Fruit fly (Drosophila melanogaster) whole organism, adult: Measurements from ENCODE around the gene Pyroxd1.
A peak's percentile ranks its signal among the peaks of the same experiment; 100 is the strongest.

Experiments used
- CG11617 ChIP-seq: fragments of 200-800 bp; sonication (Bioruptor generic); optimal IDR thresholded peaks from 2 replicates; lab custom pipeline; 2017; ENCODE audit warnings: mild to moderate bottlenecking, missing biosample characterization, missing genetic modification reagents, missing genetic modification characterization
- CG12768 ChIP-seq: fragments of 200-800 bp; sonication (Bioruptor generic); optimal IDR thresholded peaks from 2 replicates; lab custom pipeline; 2017; ENCODE audit warnings: missing biosample characterization, missing genetic modification characterization, mild to moderate bottlenecking, moderate library complexity, missing genetic modification reagents
- CG14711 ChIP-seq: fragments of 200-800 bp; sonication (Bioruptor generic); optimal IDR thresholded peaks from 2 replicates; lab custom pipeline; 2018; ENCODE audit warnings: missing biosample characterization, mild to moderate bottlenecking, missing genetic modification characterization, moderate library complexity
- CG1620 ChIP-seq: fragments of 200-800 bp; sonication (Bioruptor generic); optimal IDR thresholded peaks from 2 replicates; lab custom pipeline; 2016; ENCODE audit warnings: missing biosample characterization, missing genetic modification characterization
- CG33017 ChIP-seq: fragments of 200-800 bp; sonication (Bioruptor generic); optimal IDR thresholded peaks from 2 replicates; lab custom pipeline; 2018; ENCODE audit warnings: missing biosample characterization, mild to moderate bottlenecking, missing genetic modification characterization, moderate library complexity
- CG5204 ChIP-seq: fragments of 200-800 bp; sonication (Bioruptor generic); optimal IDR thresholded peaks from 2 replicates; lab custom pipeline; 2016; ENCODE audit warnings: missing biosample characterization, missing genetic modification characterization
- CG7045 ChIP-seq: fragments of 200-800 bp; sonication (Bioruptor generic); optimal IDR thresholded peaks from 2 replicates; lab custom pipeline; 2017; ENCODE audit warnings: missing biosample characterization, mild to moderate bottlenecking, missing genetic modification characterization
- CG7101 ChIP-seq: fragments of 200-800 bp; sonication (Bioruptor generic); optimal IDR thresholded peaks from 2 replicates; lab custom pipeline; 2018; ENCODE audit warnings: missing biosample characterization, mild to moderate bottlenecking, missing genetic modification characterization, moderate library complexity
- Clk ChIP-seq: fragments of 200-800 bp; sonication (Bioruptor generic); optimal IDR thresholded peaks from 2 replicates; lab custom pipeline; 2017; ENCODE audit warnings: missing biosample characterization, missing genetic modification characterization
- Crg-1 ChIP-seq: fragments of 200-800 bp; sonication (Bioruptor generic); optimal IDR thresholded peaks from 2 replicates; lab custom pipeline; 2016; ENCODE audit warnings: missing biosample characterization, missing genetic modification characterization
- Hr96 ChIP-seq: fragments of 200-800 bp; sonication (Bioruptor generic); optimal IDR thresholded peaks from 2 replicates; lab custom pipeline; 2016; ENCODE audit warnings: missing biosample characterization, missing genetic modification characterization
- Mnt ChIP-seq: fragments of 200-800 bp; sonication (Bioruptor generic); optimal IDR thresholded peaks from 2 replicates; lab custom pipeline; 2016; ENCODE audit warnings: missing biosample characterization, mild to moderate bottlenecking, missing genetic modification characterization
- bab1 ChIP-seq: fragments of 200-800 bp; sonication (Bioruptor generic); optimal IDR thresholded peaks from 3 replicates; lab custom pipeline; 2019; ENCODE audit warnings: missing biosample characterization, mild to moderate bottlenecking, missing genetic modification characterization, moderate library complexity
- cic ChIP-seq: fragments of 200-800 bp; sonication (Bioruptor generic); optimal IDR thresholded peaks from 2 replicates; lab custom pipeline; 2017; ENCODE audit warnings: missing biosample characterization, mild to moderate bottlenecking, missing genetic modification characterization, moderate library complexity
- cnc ChIP-seq, 2 experiments: fragments of >200 bp; optimal IDR thresholded peaks; 2 replicates each; lab custom pipeline; 2017
- kay ChIP-seq: fragments of 200-800 bp; sonication (Bioruptor generic); peaks from one replicate; lab custom pipeline; 2016; ENCODE audit warnings: missing biosample characterization, missing genetic modification characterization, borderline replicate concordance
- ovo ChIP-seq: fragments of 200-800 bp; sonication (Bioruptor generic); optimal IDR thresholded peaks from 2 replicates; lab custom pipeline; 2016; ENCODE audit warnings: missing biosample characterization, missing genetic modification characterization
- pad ChIP-seq: fragments of 200-800 bp; sonication (Bioruptor generic); optimal IDR thresholded peaks from 3 replicates; lab custom pipeline; 2017; ENCODE audit warnings: missing biosample characterization, missing genetic modification characterization, mild to moderate bottlenecking, moderate library complexity, missing genetic modification reagents
- tj ChIP-seq: fragments of 200-800 bp; sonication (Bioruptor generic); optimal IDR thresholded peaks from 3 replicates; lab custom pipeline; 2017; ENCODE audit warnings: missing biosample characterization, mild to moderate bottlenecking, missing genetic modification characterization, moderate library complexity
- toe ChIP-seq: fragments of 200-800 bp; sonication (Bioruptor generic); optimal IDR thresholded peaks from 2 replicates; lab custom pipeline; 2016; ENCODE audit warnings: missing biosample characterization, missing genetic modification characterization

The Pyroxd1 gene

dm6 chr2L:20066233-20066650 is 25.0 kb upstream of the Pyroxd1 start, which contains the start of gene bwa:
Gene bwa (plus strand): TSS chr2L:20066391.
- TF ChIP-seq ovo (GFP tag; lab: Kevin White, UChicago) (peak; percentile 83), kay (GFP tag; lab: Kevin White, UChicago) (no peak), CG33017 (tag; lab: Kevin White, UChicago) (peak; percentile 12), Mnt (GFP tag; lab: Kevin White, UChicago) (peak; percentile 14), CG14711 (tag; lab: Kevin White, UChicago) (peak; percentile 1), toe (no peak), Crg-1 (GFP tag; lab: Kevin White, UChicago) (no peak), cic (GFP tag; lab: Kevin White, UChicago) (peak; percentile 28)

dm6 chr2L:20067928-20068327 is 23.3 kb upstream of the Pyroxd1 start:
- TF ChIP-seq CG7101 (tag; lab: Kevin White, UChicago) (no peak), Hr96 (no peak), Mnt (GFP tag; lab: Kevin White, UChicago) (no peak), bab1 (no peak), Clk (GFP tag; lab: Kevin White, UChicago) (no peak), CG1620 (GFP tag; lab: Kevin White, UChicago) (no peak), kay (GFP tag; lab: Kevin White, UChicago) (no peak), cic (GFP tag; lab: Kevin White, UChicago) (no peak), CG11617 (GFP tag; lab: Kevin White, UChicago) (no peak), CG7045 (GFP tag; lab: Kevin White, UChicago) (no peak), tj (GFP tag; lab: Kevin White, UChicago) (no peak), ovo (GFP tag; lab: Kevin White, UChicago) (no peak), CG33017 (tag; lab: Kevin White, UChicago) (no peak), pad (GFP tag; lab: Kevin White, UChicago) (no peak), CG5204 (GFP tag; lab: Kevin White, UChicago) (no peak), CG12768 (GFP tag; lab: Kevin White, UChicago) (no peak), cnc (optimal IDR thresholded peaks at IDR 0.05; lab: Kevin White, UChicago) (no peak), CG14711 (tag; lab: Kevin White, UChicago) (no peak), toe (no peak)

dm6 chr2L:20069158-20070016 is 21.8 kb upstream of the Pyroxd1 start:
- TF ChIP-seq kay (GFP tag; lab: Kevin White, UChicago) (peak; percentile 43), CG1620 (GFP tag; lab: Kevin White, UChicago) (no peak), CG11617 (GFP tag; lab: Kevin White, UChicago) (no peak), CG12768 (GFP tag; lab: Kevin White, UChicago) (no peak)

dm6 chr2L:20072095-20072494 is 19.1 kb upstream of the Pyroxd1 start, which contains the start of gene CG10730:
Gene CG10730 (minus strand): TSS chr2L:20072195.
- TF ChIP-seq ovo (GFP tag; lab: Kevin White, UChicago) (no peak), CG33017 (tag; lab: Kevin White, UChicago) (no peak), CG12768 (GFP tag; lab: Kevin White, UChicago) (no peak), kay (GFP tag; lab: Kevin White, UChicago) (no peak), CG14711 (tag; lab: Kevin White, UChicago) (no peak), Crg-1 (GFP tag; lab: Kevin White, UChicago) (no peak), CG7101 (tag; lab: Kevin White, UChicago) (no peak), CG5204 (GFP tag; lab: Kevin White, UChicago) (no peak), CG7045 (GFP tag; lab: Kevin White, UChicago) (no peak), Mnt (GFP tag; lab: Kevin White, UChicago) (no peak), CG1620 (GFP tag; lab: Kevin White, UChicago) (no peak), cnc (optimal IDR thresholded peaks at IDR 0.05; lab: Kevin White, UChicago) (no peak), bab1 (no peak), Clk (GFP tag; lab: Kevin White, UChicago) (no peak), pad (GFP tag; lab: Kevin White, UChicago) (no peak)

dm6 chr2L:20074388-20074787 is 16.8 kb upstream of the Pyroxd1 start:
- TF ChIP-seq Clk (GFP tag; lab: Kevin White, UChicago) (no peak), bab1 (no peak), CG14711 (tag; lab: Kevin White, UChicago) (no peak), CG7045 (GFP tag; lab: Kevin White, UChicago) (no peak), CG11617 (GFP tag; lab: Kevin White, UChicago) (no peak), tj (GFP tag; lab: Kevin White, UChicago) (no peak), cic (GFP tag; lab: Kevin White, UChicago) (no peak), Mnt (GFP tag; lab: Kevin White, UChicago) (no peak), CG7101 (tag; lab: Kevin White, UChicago) (no peak), pad (GFP tag; lab: Kevin White, UChicago) (no peak), CG5204 (GFP tag; lab: Kevin White, UChicago) (no peak), toe (no peak), kay (GFP tag; lab: Kevin White, UChicago) (no peak), Crg-1 (GFP tag; lab: Kevin White, UChicago) (no peak), ovo (GFP tag; lab: Kevin White, UChicago) (no peak), Hr96 (no peak), CG12768 (GFP tag; lab: Kevin White, UChicago) (no peak), CG1620 (GFP tag; lab: Kevin White, UChicago) (no peak), cnc (optimal IDR thresholded peaks at IDR 0.05; lab: Kevin White, UChicago) (no peak)
